Worm (Caenorhabditis elegans) whole organism, L2 larva: ENCODE results near the gene xbp-1.

Experiments
- elt-1 ChIP-seq: fragments of 150-350 bp; optimal IDR thresholded peaks from 2 replicates; lab custom pipeline; 2014; ENCODE audit warnings: missing biosample characterization, missing genetic modification characterization
- unc-39 ChIP-seq: fragments of 150-350 bp; optimal IDR thresholded peaks from 2 replicates; lab custom pipeline; 2014; ENCODE audit warnings: missing biosample characterization, missing genetic modification characterization

ce11 chrIII:4208210-4208609 lies 14.6 kb downstream of the xbp-1 start:
- TF ChIP-seq elt-1 (tag; lab: Kevin White, UChicago): no peak
- no peak for TF ChIP-seq unc-39 (tag; lab: Kevin White, UChicago)
